Fruit fly (Drosophila melanogaster): Measurements from ENCODE around the gene CG5274.

dm6 chr3L:20405337-20405887 lies 22.1 kb downstream of the CG5274 start:
- TF ChIP-seq CG4496 (GFP tag; IDR thresholded peaks at IDR 0.05) (no peak), EcR (GFP tag; optimal IDR thresholded peaks at IDR 0.05) (no peak), Pif1A (GFP tag; optimal IDR thresholded peaks at IDR 0.05) (no peak), CG15710 (tag; optimal IDR thresholded peaks at IDR 0.05) (no peak), CG12605 (GFP tag; IDR thresholded peaks at IDR 0.05) (no peak), D1 (tag; optimal IDR thresholded peaks at IDR 0.05) (no peak), Snoo (tag; optimal IDR thresholded peaks at IDR 0.05) (no peak), CG32121 (GFP tag; IDR thresholded peaks at IDR 0.05) (no peak), Ets98B (GFP tag; IDR thresholded peaks at IDR 0.05) (no peak), Pif1B (GFP tag; optimal IDR thresholded peaks at IDR 0.05) (no peak)

Data from whole organism, pupa.